Fruit fly (Drosophila melanogaster) whole organism, embryonic: ENCODE measurements around the gene CG32713.

Experiments used
- ATbp ChIP-seq: fragments of 200-800 bp; sonication (Bioruptor generic); optimal IDR thresholded peaks from 2 replicates; lab custom pipeline; 2017; ENCODE audit warnings: missing biosample characterization, mild to moderate bottlenecking, missing genetic modification characterization, missing genetic modification reagents
- Blimp-1 ChIP-seq: fragments of 200-800 bp; sonication (Bioruptor generic); optimal IDR thresholded peaks from 3 replicates; lab custom pipeline; 2018; ENCODE audit warnings: missing biosample characterization, missing genetic modification characterization, mild to moderate bottlenecking, moderate library complexity, missing genetic modification reagents
- CG10462 ChIP-seq: fragments of 200-800 bp; sonication (Bioruptor generic); optimal IDR thresholded peaks from 2 replicates; lab custom pipeline; 2016; ENCODE audit warnings: missing biosample characterization, missing genetic modification characterization
- CG12391 ChIP-seq: fragments of 200-800 bp; sonication (Bioruptor generic); optimal IDR thresholded peaks from 3 replicates; lab custom pipeline; 2018; ENCODE audit warnings: missing biosample characterization, mild to moderate bottlenecking, missing genetic modification characterization, moderate library complexity
- CG12659 ChIP-seq: fragments of 200-800 bp; sonication (Bioruptor generic); optimal IDR thresholded peaks from 3 replicates; lab custom pipeline; 2017; ENCODE audit warnings: mild to moderate bottlenecking, missing biosample characterization, missing genetic modification reagents, missing genetic modification characterization
- CG15479 ChIP-seq: fragments of 200-800 bp; sonication (Bioruptor generic); optimal IDR thresholded peaks from 3 replicates; lab custom pipeline; 2019; ENCODE audit warnings: missing biosample characterization, mild to moderate bottlenecking, missing genetic modification characterization, moderate library complexity
- CG15514 ChIP-seq: fragments of 200-800 bp; sonication (Bioruptor generic); optimal IDR thresholded peaks from 3 replicates; lab custom pipeline; 2017; ENCODE audit warnings: missing biosample characterization, missing genetic modification characterization, mild to moderate bottlenecking, moderate library complexity, missing genetic modification reagents
- CG15601 ChIP-seq: fragments of 200-800 bp; sonication (Bioruptor generic); optimal IDR thresholded peaks from 3 replicates; lab custom pipeline; 2019; ENCODE audit warnings: missing biosample characterization, mild to moderate bottlenecking, missing genetic modification characterization, moderate library complexity
- CG1647 ChIP-seq: fragments of 200-800 bp; sonication (Bioruptor generic); optimal IDR thresholded peaks from 3 replicates; lab custom pipeline; 2016; ENCODE audit warnings: missing biosample characterization, missing genetic modification characterization
- CG17361 ChIP-seq: fragments of 200-800 bp; sonication (Bioruptor generic); IDR thresholded peaks from 3 replicates; pipeline ENCODE4 v1.3.6; 2022; ENCODE audit warnings: missing biosample characterization, missing genetic modification characterization
- CG17802 ChIP-seq: fragments of 200-800 bp; sonication (Bioruptor generic); optimal IDR thresholded peaks from 2 replicates; lab custom pipeline; 2018; ENCODE audit warnings: missing biosample characterization, mild to moderate bottlenecking, missing genetic modification characterization, moderate library complexity
- CG18262 ChIP-seq: fragments of 200-800 bp; optimal IDR thresholded peaks from 3 replicates; lab custom pipeline; 2019; ENCODE audit warnings: missing biosample characterization, mild to moderate bottlenecking, missing genetic modification characterization, moderate library complexity
- CG2678 ChIP-seq: fragments of 200-800 bp; sonication (Bioruptor generic); optimal IDR thresholded peaks from 3 replicates; lab custom pipeline; 2019; ENCODE audit warnings: missing biosample characterization, mild to moderate bottlenecking, missing genetic modification characterization, moderate library complexity
- CG2712 ChIP-seq: fragments of 200-800 bp; optimal IDR thresholded peaks from 3 replicates; lab custom pipeline; 2019; ENCODE audit warnings: missing biosample characterization, mild to moderate bottlenecking, missing genetic modification characterization, moderate library complexity
- CG32532 ChIP-seq: fragments of 200-800 bp; sonication (Bioruptor generic); IDR thresholded peaks from 2 replicates; pipeline ENCODE4 v1.3.6; 2022; ENCODE audit warnings: missing biosample characterization, missing genetic modification characterization
- CG3281 ChIP-seq: fragments of 200-800 bp; sonication (Bioruptor generic); optimal IDR thresholded peaks from 3 replicates; lab custom pipeline; 2017; ENCODE audit warnings: missing biosample characterization, mild to moderate bottlenecking, missing genetic modification characterization
- CG33213 ChIP-seq: fragments of 200-800 bp; sonication (Bioruptor generic); optimal IDR thresholded peaks from 3 replicates; lab custom pipeline; 2016; ENCODE audit warnings: missing biosample characterization, missing genetic modification characterization
- CG42726 ChIP-seq: fragments of 200-800 bp; sonication (Bioruptor generic); IDR thresholded peaks from 2 replicates; pipeline ENCODE4 v1.3.6; 2022; ENCODE audit warnings: missing biosample characterization, missing genetic modification characterization; ENCODE audit not compliant: partially characterized antibody
- CG4424 ChIP-seq: fragments of 200-800 bp; sonication (Bioruptor generic); optimal IDR thresholded peaks from 3 replicates; lab custom pipeline; 2016; ENCODE audit warnings: missing biosample characterization, missing genetic modification characterization
- CG4617 ChIP-seq: fragments of 200-800 bp; sonication (Bioruptor generic); optimal IDR thresholded peaks from 3 replicates; lab custom pipeline; 2016; ENCODE audit warnings: missing biosample characterization, missing genetic modification characterization, borderline replicate concordance
- CG4707 ChIP-seq: fragments of 200-800 bp; sonication (Bioruptor generic); optimal IDR thresholded peaks from 2 replicates; lab custom pipeline; 2018; ENCODE audit warnings: missing biosample characterization, mild to moderate bottlenecking, missing genetic modification characterization, moderate library complexity
- CG7786 ChIP-seq: fragments of 200-800 bp; sonication (Bioruptor generic); optimal IDR thresholded peaks from 2 replicates; lab custom pipeline; 2016; ENCODE audit warnings: missing biosample characterization, missing genetic modification characterization
- CG9876 ChIP-seq: fragments of 200-800 bp; sonication (Bioruptor generic); optimal IDR thresholded peaks from 2 replicates; lab custom pipeline; 2016; ENCODE audit warnings: missing biosample characterization, missing genetic modification characterization
- Chrac-16 ChIP-seq: fragments of 200-800 bp; sonication (Bioruptor generic); optimal IDR thresholded peaks from 3 replicates; lab custom pipeline; 2016; ENCODE audit warnings: missing biosample characterization, missing genetic modification characterization
- Deaf1 ChIP-seq: fragments of 200-800 bp; optimal IDR thresholded peaks from 3 replicates; lab custom pipeline; 2019; ENCODE audit warnings: missing biosample characterization, mild to moderate bottlenecking, missing genetic modification characterization, moderate library complexity
- Dp ChIP-seq: fragments of 200-800 bp; sonication (Bioruptor generic); optimal IDR thresholded peaks from 2 replicates; lab custom pipeline; 2018; ENCODE audit warnings: missing biosample characterization, mild to moderate bottlenecking, missing genetic modification characterization, moderate library complexity
- HLH54F ChIP-seq: fragments of 200-800 bp; sonication (Bioruptor generic); optimal IDR thresholded peaks from 3 replicates; lab custom pipeline; 2016; ENCODE audit warnings: missing biosample characterization, missing genetic modification characterization
- Hey ChIP-seq: fragments of 200-800 bp; sonication (Bioruptor generic); optimal IDR thresholded peaks from 3 replicates; lab custom pipeline; 2018; ENCODE audit warnings: missing biosample characterization, mild to moderate bottlenecking, missing genetic modification characterization
- Hr3 ChIP-seq: fragments of 200-800 bp; sonication (Bioruptor generic); optimal IDR thresholded peaks from 3 replicates; lab custom pipeline; 2016; ENCODE audit warnings: missing biosample characterization, missing genetic modification characterization
- Myb ChIP-seq: fragments of 200-800 bp; sonication (Bioruptor generic); optimal IDR thresholded peaks from 2 replicates; lab custom pipeline; 2016; ENCODE audit warnings: missing biosample characterization, missing genetic modification characterization
- Pdp1 ChIP-seq, 2 experiments: fragments of 200-800 bp; sonication (Bioruptor generic); optimal IDR thresholded peaks; 3 replicates each; lab custom pipeline; 2016; ENCODE audit warnings: missing biosample characterization in 2 of 2, missing genetic modification characterization in 2 of 2, mild to moderate bottlenecking in 1 of 2, moderate library complexity in 1 of 2
- Sox102F ChIP-seq: fragments of 200-800 bp; sonication (Bioruptor generic); optimal IDR thresholded peaks from 2 replicates; lab custom pipeline; 2018; ENCODE audit warnings: missing biosample characterization, mild to moderate bottlenecking, missing genetic modification characterization, moderate library complexity
- Sry-δ ChIP-seq: fragments of 200-800 bp; sonication (Bioruptor generic); optimal IDR thresholded peaks from 2 replicates; lab custom pipeline; 2016; ENCODE audit warnings: missing biosample characterization, missing genetic modification characterization
- Stat92E ChIP-seq, 3 experiments: fragments of >200 bp in 2 of 3; fragments of 200-800 bp in 1 of 3; sonication (Bioruptor generic) in 1 of 3; optimal IDR thresholded peaks; 2 replicates each; lab custom pipeline; 2017 to 2019; ENCODE audit warnings: missing biosample characterization in 3 of 3, missing genetic modification characterization in 3 of 3, mild to moderate bottlenecking in 1 of 3, moderate library complexity in 1 of 3
- amos ChIP-seq: fragments of 200-800 bp; sonication (Bioruptor generic); IDR thresholded peaks from 2 replicates; pipeline ENCODE4 v1.3.6; 2022; ENCODE audit warnings: missing biosample characterization, missing genetic modification characterization; ENCODE audit not compliant: partially characterized antibody
- bcd ChIP-seq: fragments of 200-800 bp; sonication (Bioruptor generic); optimal IDR thresholded peaks from 2 replicates; lab custom pipeline; 2017; ENCODE audit warnings: missing biosample characterization, mild to moderate bottlenecking, missing genetic modification characterization
- caup ChIP-seq: fragments of 200-800 bp; sonication (Bioruptor generic); optimal IDR thresholded peaks from 3 replicates; lab custom pipeline; 2017; ENCODE audit warnings: missing biosample characterization, mild to moderate bottlenecking, missing genetic modification characterization, moderate library complexity; ENCODE audit not compliant: severe bottlenecking
- dan ChIP-seq: fragments of 200-800 bp; sonication (Bioruptor generic); IDR thresholded peaks from 2 replicates; pipeline ENCODE4 v1.3.6; 2022; ENCODE audit warnings: missing biosample characterization, missing genetic modification characterization
- ems ChIP-seq: fragments of 200-800 bp; sonication (Bioruptor generic); optimal IDR thresholded peaks from 3 replicates; lab custom pipeline; 2016; ENCODE audit warnings: missing biosample characterization, missing genetic modification characterization
- lilli ChIP-seq: fragments of 200-800 bp; sonication (Bioruptor generic); optimal IDR thresholded peaks from 3 replicates; lab custom pipeline; 2016; ENCODE audit warnings: missing biosample characterization, missing genetic modification characterization
- nau ChIP-seq: fragments of 200-800 bp; sonication (Bioruptor generic); optimal IDR thresholded peaks from 3 replicates; lab custom pipeline; 2017; ENCODE audit warnings: missing biosample characterization, mild to moderate bottlenecking, missing genetic modification characterization, missing genetic modification reagents
- pho ChIP-seq: fragments of 200-800 bp; sonication (Bioruptor generic); optimal IDR thresholded peaks from 2 replicates; lab custom pipeline; 2016; ENCODE audit warnings: missing biosample characterization, missing genetic modification characterization
- pnt ChIP-seq: fragments of 200-800 bp; sonication (Bioruptor generic); optimal IDR thresholded peaks from 3 replicates; lab custom pipeline; 2016; ENCODE audit warnings: missing biosample characterization, missing genetic modification characterization
- pzg ChIP-seq: fragments of 200-800 bp; sonication (Bioruptor generic); optimal IDR thresholded peaks from 3 replicates; lab custom pipeline; 2018; ENCODE audit warnings: missing biosample characterization, mild to moderate bottlenecking, missing genetic modification characterization, moderate library complexity
- row ChIP-seq: fragments of 200-800 bp; sonication (Bioruptor generic); IDR thresholded peaks from 3 replicates; pipeline ENCODE4 v1.3.6; 2022; ENCODE audit warnings: missing biosample characterization, missing genetic modification characterization
- sd ChIP-seq: fragments of 200-800 bp; sonication (Bioruptor generic); optimal IDR thresholded peaks from 3 replicates; lab custom pipeline; 2018; ENCODE audit warnings: missing biosample characterization, mild to moderate bottlenecking, missing genetic modification characterization, moderate library complexity
- stwl ChIP-seq: fragments of 200-800 bp; sonication (Bioruptor generic); optimal IDR thresholded peaks from 3 replicates; lab custom pipeline; 2018; ENCODE audit warnings: missing biosample characterization, mild to moderate bottlenecking, missing genetic modification characterization, moderate library complexity
- tna ChIP-seq: fragments of 200-800 bp; sonication (Bioruptor generic); IDR thresholded peaks from 2 replicates; pipeline ENCODE4 v1.3.6; 2022; ENCODE audit warnings: missing biosample characterization, missing genetic modification characterization; ENCODE audit not compliant: partially characterized antibody

The CG32713 gene

DNA sequence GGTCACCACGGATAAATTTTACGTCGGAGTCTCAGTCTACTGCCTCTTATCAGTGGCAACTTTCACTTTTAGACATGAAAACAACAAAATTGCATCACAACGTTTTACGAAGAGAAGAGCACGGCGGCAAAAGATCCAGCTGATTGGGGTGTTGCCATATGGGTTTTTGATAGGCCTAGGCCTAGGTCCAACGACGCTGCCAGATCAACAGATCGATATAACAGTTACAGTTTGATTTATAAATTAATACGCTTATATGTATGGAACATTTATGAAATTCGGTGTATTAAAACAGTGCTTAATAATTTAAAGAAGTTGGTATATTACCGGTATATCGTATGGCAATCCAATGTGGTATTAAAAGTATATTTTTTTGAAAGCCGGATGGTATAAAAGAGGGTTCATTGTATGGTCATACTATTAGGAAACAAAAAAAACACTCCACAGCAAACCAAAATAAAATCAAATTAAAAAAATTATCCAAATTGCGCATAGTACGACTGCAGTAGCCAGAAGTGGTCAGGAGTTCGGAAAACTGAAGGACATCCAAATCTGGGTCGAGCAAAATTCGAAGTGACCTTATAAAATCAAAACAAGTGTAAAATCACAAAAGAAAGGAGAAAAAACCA, 20.7 kb downstream of the CG32713 start, which contains the start of gene CG1440 (continued):
- TF ChIP-seq row (GFP tag; lab: Robert Waterston, UW) (peak; percentile 44; the same call in 2 of the 3 replicates), CG10462 (GFP tag; lab: Kevin White, UChicago) (no peak), Dp (peak; percentile 62), amos (GFP tag; lab: Robert Waterston, UW) (no peak; the same call in 1 of the 2 replicates), Sox102F (GFP tag; lab: Kevin White, UChicago) (no peak), caup (GFP tag; lab: Kevin White, UChicago) (peak; percentile 8), Hr3 (GFP tag; lab: Kevin White, UChicago) (peak; percentile 25), stwl (tag; lab: Kevin White, UChicago) (peak; percentile 39), CG4424 (GFP tag; lab: Kevin White, UChicago) (no peak), CG15601 (peak; percentile 29), CG15514 (peak; percentile 76), Sry-δ (GFP tag; lab: Kevin White, UChicago) (peak; percentile 30), nau (GFP tag; lab: Kevin White, UChicago) (no peak), CG18262 (tag; lab: Kevin White, UChicago) (peak; percentile 5), dan (GFP tag; lab: Robert Waterston, UW) (no peak), bcd (GFP tag; lab: Kevin White, UChicago) (no peak), Myb (peak; percentile 43), CG4707 (GFP tag; lab: Kevin White, UChicago) (no peak), pnt (GFP tag; lab: Kevin White, UChicago) (no peak), CG4617 (peak; percentile 20), Blimp-1 (peak; percentile 93), CG9876 (GFP tag; lab: Kevin White, UChicago) (no peak), ems (GFP tag; lab: Kevin White, UChicago) (no peak), Hey (tag; lab: Kevin White, UChicago) (no peak), sd (tag; lab: Kevin White, UChicago) (no peak), CG12659 (peak; percentile 77), CG3281 (no peak), CG15479 (GFP tag; lab: Kevin White, UChicago) (peak; percentile 64), Pdp1 (GFP tag; optimal IDR thresholded peaks at IDR 0.05; lab: Kevin White, UChicago) (peak in 1 of 2 experiments; percentile 89), Deaf1 (no peak), HLH54F (peak; percentile 40), Chrac-16 (GFP tag; lab: Kevin White, UChicago) (no peak), tna (no peak), CG33213 (peak; percentile 13), CG17802 (no peak), Stat92E (GFP tag; optimal IDR thresholded peaks at IDR 0.05; lab: Kevin White, UChicago) (peak in 1 of 3 experiments; percentile 59), CG1647 (GFP tag; lab: Kevin White, UChicago) (no peak), CG2678 (tag; lab: Kevin White, UChicago) (no peak), lilli (peak; percentile 28), pzg (GFP tag; lab: Kevin White, UChicago) (peak; percentile 84), CG7786 (GFP tag; lab: Kevin White, UChicago) (peak; percentile 11), CG42726 (no peak), CG12391 (tag; lab: Kevin White, UChicago) (peak; percentile 66), pho (GFP tag; lab: Kevin White, UChicago) (peak; percentile 28), CG17361 (GFP tag; lab: Robert Waterston, UW) (peak; percentile 43; the same call in 2 of the 3 replicates), ATbp (GFP tag; lab: Kevin White, UChicago) (no peak), CG2712 (tag; lab: Kevin White, UChicago) (peak; percentile 21), CG32532 (GFP tag; lab: Robert Waterston, UW) (peak; percentile 24; the same call in 1 of the 2 replicates)
